Worm (Caenorhabditis elegans) whole organism, L4/young adult: ENCODE data around the gene zipt-2.1.

ENCODE experiments used
- W03F9.2 ChIP-seq: fragments of 150-350 bp; optimal IDR thresholded peaks from 2 replicates; lab custom pipeline; 2014; ENCODE audit warnings: missing biosample characterization, missing genetic modification characterization
- him-1 ChIP-seq: sonication (generic microtip); optimal IDR thresholded peaks from 2 replicates; lab custom pipeline; 2016; ENCODE audit warnings: missing genotype, missing genetic modification reagents, missing genetic modification characterization, missing compliant biosample characterization

ce11 chrIV:10780583-10780982 lies 18.9 kb upstream of the zipt-2.1 start, which contains the start of gene swt-3:
- no peak for TF ChIP-seq W03F9.2 (tag; lab: Kevin White, UChicago)
- no peak for TF ChIP-seq him-1
